Worm (Caenorhabditis elegans) whole organism, mixed stage, embryonic: ENCODE data around the gene C53A3.3.

Source experiments
- M03D4.4 ChIP-seq: sonication (generic microtip); optimal IDR thresholded peaks from 2 replicates; lab custom pipeline; 2017; ENCODE audit warnings: mild to moderate bottlenecking, missing genetic modification characterization, missing compliant biosample characterization
- bed-3 ChIP-seq: fragments of 200-800 bp; sonication (Bioruptor generic); optimal IDR thresholded peaks from 3 replicates; lab custom pipeline; 2018; ENCODE audit warnings: mild to moderate bottlenecking, missing genetic modification characterization, moderate library complexity, missing compliant biosample characterization
- blmp-1 ChIP-seq: fragments of 150-350 bp; optimal IDR thresholded peaks from 2 replicates; lab custom pipeline; 2014; ENCODE audit warnings: missing biosample characterization, missing genetic modification characterization
- ceh-39 ChIP-seq: fragments of 150-350 bp; optimal IDR thresholded peaks from 2 replicates; lab custom pipeline; 2014; ENCODE audit warnings: missing biosample characterization, missing genetic modification characterization
- ceh-43 ChIP-seq: fragments of 200-800 bp; sonication (Bioruptor generic); optimal IDR thresholded peaks from 2 replicates; lab custom pipeline; 2018; ENCODE audit warnings: mild to moderate bottlenecking, missing genetic modification characterization, moderate library complexity, missing compliant biosample characterization
- ceh-83 ChIP-seq: fragments of 200-800 bp; sonication (Bioruptor generic); optimal IDR thresholded peaks from 2 replicates; lab custom pipeline; 2018; ENCODE audit warnings: mild to moderate bottlenecking, missing genetic modification characterization, missing compliant biosample characterization
- ces-1 ChIP-seq: fragments of 150-350 bp; optimal IDR thresholded peaks from 2 replicates; lab custom pipeline; 2014; ENCODE audit warnings: missing biosample characterization, missing genetic modification reagents, missing genetic modification characterization
- cnd-1 ChIP-seq: fragments of 200-800 bp; sonication (Bioruptor generic); optimal IDR thresholded peaks from 2 replicates; lab custom pipeline; 2018; ENCODE audit warnings: mild to moderate bottlenecking, missing genetic modification characterization, missing compliant biosample characterization
- drap-1 ChIP-seq: fragments of 200-800 bp; sonication (Bioruptor generic); optimal IDR thresholded peaks from 3 replicates; lab custom pipeline; 2018; ENCODE audit warnings: mild to moderate bottlenecking, missing genetic modification characterization, missing compliant biosample characterization
- elt-1 ChIP-seq: sonication (generic microtip); optimal IDR thresholded peaks from 2 replicates; lab custom pipeline; 2017; ENCODE audit warnings: missing genetic modification characterization, mild to moderate bottlenecking, missing compliant biosample characterization, antibody characterized with exemption, moderate library complexity, borderline replicate concordance; ENCODE audit not compliant: insufficient read depth
- elt-3 ChIP-seq: fragments of 150-350 bp; optimal IDR thresholded peaks from 2 replicates; lab custom pipeline; 2014; ENCODE audit warnings: missing biosample characterization, missing genetic modification characterization
- flh-1 ChIP-seq: fragments of 200-800 bp; sonication (Bioruptor generic); optimal IDR thresholded peaks from 2 replicates; lab custom pipeline; 2018; ENCODE audit warnings: mild to moderate bottlenecking, missing genetic modification characterization, moderate library complexity, missing compliant biosample characterization
- ham-2 ChIP-seq: fragments of 200-800 bp; sonication (Bioruptor generic); optimal IDR thresholded peaks from 2 replicates; lab custom pipeline; 2018; ENCODE audit warnings: mild to moderate bottlenecking, missing genetic modification characterization, missing compliant biosample characterization
- hlh-1 ChIP-seq: fragments of 150-350 bp; optimal IDR thresholded peaks from 2 replicates; lab custom pipeline; 2014; ENCODE audit warnings: missing biosample characterization, missing genetic modification reagents, missing genetic modification characterization
- lin-32 ChIP-seq: fragments of 200-800 bp; sonication (Bioruptor generic); optimal IDR thresholded peaks from 2 replicates; lab custom pipeline; 2018; ENCODE audit warnings: mild to moderate bottlenecking, missing genetic modification characterization, missing compliant biosample characterization
- lsy-2 ChIP-seq: fragments of 150-350 bp; optimal IDR thresholded peaks from 2 replicates; lab custom pipeline; 2014; ENCODE audit warnings: missing biosample characterization, missing genetic modification characterization
- mab-5 ChIP-seq: fragments of 150-350 bp; optimal IDR thresholded peaks from 2 replicates; lab custom pipeline; 2014; ENCODE audit warnings: missing biosample characterization, missing genetic modification characterization
- mep-1 ChIP-seq: fragments of 150-350 bp; optimal IDR thresholded peaks from 2 replicates; lab custom pipeline; 2017; ENCODE audit warnings: missing biosample characterization, missing genetic modification reagents, missing genetic modification characterization, inconsistent platforms
- mls-2 ChIP-seq: sonication (generic microtip); optimal IDR thresholded peaks from 2 replicates; lab custom pipeline; 2016; ENCODE audit warnings: mild to moderate bottlenecking, missing genetic modification characterization, moderate library complexity, missing compliant biosample characterization
- nhr-12 ChIP-seq: fragments of 150-350 bp; optimal IDR thresholded peaks from 2 replicates; lab custom pipeline; 2014; ENCODE audit warnings: missing biosample characterization, missing genetic modification characterization
- nhr-2 ChIP-seq: fragments of 150-350 bp; optimal IDR thresholded peaks from 2 replicates; lab custom pipeline; 2014; ENCODE audit warnings: missing biosample characterization, missing genetic modification characterization
- nhr-237 ChIP-seq: fragments of 150-350 bp; optimal IDR thresholded peaks from 2 replicates; lab custom pipeline; 2014; ENCODE audit warnings: missing biosample characterization, missing genetic modification characterization
- nhr-28 ChIP-seq: fragments of 150-350 bp; optimal IDR thresholded peaks from 2 replicates; lab custom pipeline; 2014; ENCODE audit warnings: missing biosample characterization, missing genetic modification characterization
- pha-4 ChIP-seq: fragments of 150-350 bp; optimal IDR thresholded peaks from 2 replicates; lab custom pipeline; 2018; ENCODE audit warnings: missing biosample characterization, missing genetic modification reagents, missing genetic modification characterization
- sem-2 ChIP-seq: fragments of 200-800 bp; sonication (Bioruptor generic); optimal IDR thresholded peaks from 2 replicates; lab custom pipeline; 2018; ENCODE audit warnings: mild to moderate bottlenecking, missing genetic modification characterization, missing compliant biosample characterization
- snpc-4 ChIP-seq: fragments of 150-350 bp; optimal IDR thresholded peaks from 2 replicates; lab custom pipeline; 2014; ENCODE audit warnings: missing biosample characterization, missing genetic modification characterization
- sptf-1 ChIP-seq: sonication (generic microtip); optimal IDR thresholded peaks from 2 replicates; lab custom pipeline; 2017; ENCODE audit warnings: mild to moderate bottlenecking, missing genetic modification characterization, moderate library complexity, missing compliant biosample characterization
- unc-120 ChIP-seq: sonication (generic microtip); optimal IDR thresholded peaks from 2 replicates; lab custom pipeline; 2017; ENCODE audit warnings: missing genetic modification characterization, missing compliant biosample characterization; ENCODE audit not compliant: poor library complexity, severe bottlenecking
- zip-8 ChIP-seq: fragments of 150-350 bp; optimal IDR thresholded peaks from 2 replicates; lab custom pipeline; 2014; ENCODE audit warnings: missing biosample characterization, missing genetic modification characterization
- ztf-11 ChIP-seq: fragments of 150-350 bp; optimal IDR thresholded peaks from 2 replicates; lab custom pipeline; 2014; ENCODE audit warnings: missing biosample characterization, missing genetic modification characterization

Gene C53A3.3

ce11 chrV:5756193-5756592, at the start of gene C53A3.3:
Gene C53A3.3, plus strand, starts transcription at chrV:5756493.
- TF ChIP-seq ham-2 (GFP tag; lab: Kevin White, UChicago) (no peak), lsy-2 (tag; lab: Kevin White, UChicago) (no peak), cnd-1 (tag; lab: Kevin White, UChicago) (no peak), nhr-237 (tag; lab: Kevin White, UChicago) (no peak), flh-1 (GFP tag; lab: Kevin White, UChicago) (no peak), nhr-28 (tag; lab: Kevin White, UChicago) (no peak), ztf-11 (no peak), drap-1 (GFP tag; lab: Kevin White, UChicago) (no peak), ces-1 (no peak), lin-32 (GFP tag; lab: Kevin White, UChicago) (no peak), M03D4.4 (tag; lab: Kevin White, UChicago) (no peak), bed-3 (GFP tag; lab: Kevin White, UChicago) (no peak), hlh-1 (tag; lab: Kevin White, UChicago) (no peak), ceh-83 (GFP tag; lab: Kevin White, UChicago) (no peak), unc-120 (no peak), nhr-2 (tag; lab: Kevin White, UChicago) (no peak), elt-1 (tag; lab: Kevin White, UChicago) (no peak), mab-5 (no peak), mep-1 (no peak), elt-3 (tag; lab: Kevin White, UChicago) (no peak)

DNA sequence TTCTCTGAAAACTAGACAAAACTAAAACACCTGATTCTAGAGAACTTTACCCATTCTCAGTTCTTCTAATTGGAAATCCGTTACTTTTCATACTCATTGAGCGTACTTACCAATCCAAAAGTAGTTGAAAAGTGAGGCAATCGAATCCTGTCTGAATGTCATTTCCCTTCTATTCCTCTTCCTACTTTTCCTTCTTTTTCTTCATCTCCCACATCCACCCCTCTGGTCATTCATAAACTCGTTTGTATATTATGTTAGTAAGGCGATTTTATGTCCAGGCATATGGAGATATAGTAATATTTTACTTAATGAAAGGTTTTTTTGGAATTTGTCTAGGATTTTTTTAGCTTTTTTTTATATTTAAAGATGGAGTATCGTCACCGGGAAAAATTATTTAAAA, 48.0 kb upstream of the C53A3.3 start:
- TF ChIP-seq ceh-43 (GFP tag; lab: Kevin White, UChicago) (no peak), nhr-12 (no peak), flh-1 (GFP tag; lab: Kevin White, UChicago) (no peak), ceh-39 (tag; lab: Kevin White, UChicago) (no peak), mls-2 (tag; lab: Kevin White, UChicago) (no peak), sptf-1 (no peak), M03D4.4 (tag; lab: Kevin White, UChicago) (no peak), ces-1 (peak; percentile 78)

DNA sequence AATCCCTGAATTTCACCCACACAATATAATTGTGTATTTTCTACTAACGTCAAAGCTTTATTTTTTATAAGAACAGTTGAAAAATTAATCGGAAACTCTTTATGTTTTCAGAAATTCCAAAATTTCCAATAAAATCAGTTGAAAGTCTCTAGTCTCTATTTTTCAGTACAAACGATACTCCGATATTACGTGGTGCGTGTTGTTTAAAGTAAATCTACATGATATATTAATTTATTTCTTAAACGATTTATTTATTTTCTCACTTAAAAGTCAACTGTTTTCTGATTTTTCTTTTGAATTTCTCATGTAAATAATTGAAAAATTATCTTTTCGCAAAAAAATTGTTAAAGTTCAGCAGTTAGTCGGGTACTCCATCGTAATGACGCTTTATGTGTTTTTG, 44.1 kb upstream of the C53A3.3 start:
- TF ChIP-seq M03D4.4 (tag; lab: Kevin White, UChicago) (no peak), ces-1 (no peak), nhr-237 (tag; lab: Kevin White, UChicago) (no peak), sem-2 (no peak), elt-1 (tag; lab: Kevin White, UChicago) (no peak), drap-1 (GFP tag; lab: Kevin White, UChicago) (no peak), lsy-2 (tag; lab: Kevin White, UChicago) (no peak), ham-2 (GFP tag; lab: Kevin White, UChicago) (no peak), ztf-11 (no peak)

DNA sequence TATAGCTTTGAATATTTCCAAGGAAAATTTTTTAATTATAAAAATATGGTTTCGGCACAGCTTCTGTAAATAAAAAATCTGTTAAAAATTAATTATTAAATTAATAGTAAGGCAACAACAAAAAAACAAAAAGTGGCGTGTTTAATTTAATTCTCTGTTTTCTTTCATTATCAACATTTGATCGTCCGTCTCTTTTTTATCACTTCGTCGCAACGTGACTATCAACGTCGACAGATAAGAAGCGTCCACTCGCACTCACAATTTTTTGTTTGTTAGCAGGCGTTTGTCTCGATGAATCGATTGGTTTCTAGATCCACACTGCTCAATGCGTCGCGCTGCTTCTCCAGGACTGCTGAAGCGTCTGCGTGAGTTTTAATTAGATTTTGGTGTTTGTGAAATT, 43.6 kb upstream of the C53A3.3 start, which contains the start of gene gcst-1:
Gene gcst-1 (plus strand): TSS at position 277 of the 400 bp plus-strand sequence.
- TF ChIP-seq ceh-43 (GFP tag; lab: Kevin White, UChicago), result no peak
- TF ChIP-seq ces-1, result no peak
- no peak for TF ChIP-seq nhr-237 (tag; lab: Kevin White, UChicago)
- no peak for TF ChIP-seq pha-4
- no peak for TF ChIP-seq blmp-1
- no peak for TF ChIP-seq mab-5
- TF ChIP-seq ham-2 (GFP tag; lab: Kevin White, UChicago), result no peak
- TF ChIP-seq zip-8 (tag; lab: Kevin White, UChicago), result no peak
- no peak for TF ChIP-seq snpc-4 (tag; lab: Kevin White, UChicago)
- TF ChIP-seq mls-2 (tag; lab: Kevin White, UChicago), result no peak
- TF ChIP-seq nhr-12, result no peak
- TF ChIP-seq cnd-1 (tag; lab: Kevin White, UChicago), result no peak

DNA sequence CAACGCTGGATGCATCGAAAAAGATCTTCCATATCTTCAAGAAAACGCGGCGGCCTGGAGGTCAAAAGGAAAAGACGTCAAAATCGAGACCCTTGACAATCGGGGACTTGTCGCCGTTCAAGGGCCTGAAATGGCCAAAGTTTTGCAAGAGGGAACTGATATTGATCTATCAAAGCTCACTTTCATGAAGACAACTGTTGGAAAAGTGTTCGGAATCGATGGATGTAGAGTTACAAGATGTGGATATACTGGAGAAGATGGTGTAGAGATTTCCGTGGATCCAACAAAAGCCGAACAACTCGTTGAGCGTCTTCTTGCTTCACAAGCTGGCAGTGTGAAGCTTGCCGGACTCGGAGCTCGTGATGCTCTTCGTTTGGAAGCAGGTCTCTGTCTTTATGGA, 42.8 kb upstream of the C53A3.3 start:
- TF ChIP-seq unc-120 (no peak), elt-1 (tag; lab: Kevin White, UChicago) (no peak), nhr-2 (tag; lab: Kevin White, UChicago) (no peak), ham-2 (GFP tag; lab: Kevin White, UChicago) (no peak), drap-1 (GFP tag; lab: Kevin White, UChicago) (no peak)
